Fruit fly (Drosophila melanogaster) whole organism, embryonic: ENCODE results near the gene Rab35.
A peak's percentile ranks its signal among the peaks of the same experiment; 100 is the strongest.

Experiments used
- Abd-B ChIP-seq: fragments of 200-800 bp; sonication (Bioruptor generic); optimal IDR thresholded peaks from 2 replicates; lab custom pipeline; 2018; ENCODE audit warnings: missing biosample characterization, mild to moderate bottlenecking, missing genetic modification characterization, moderate library complexity
- Awh ChIP-seq: fragments of 200-800 bp; sonication (Bioruptor generic); IDR thresholded peaks from 2 replicates; pipeline ENCODE4, ENCODE4 v1.3.6; 2022; ENCODE audit warnings: missing biosample characterization, missing genetic modification characterization
- CG10147 ChIP-seq: fragments of 200-800 bp; sonication (Bioruptor generic); optimal IDR thresholded peaks from 2 replicates; lab custom pipeline; 2019; ENCODE audit warnings: missing biosample characterization, mild to moderate bottlenecking, missing genetic modification characterization, moderate library complexity
- CG1024 ChIP-seq: fragments of 200-800 bp; sonication (Bioruptor generic); IDR thresholded peaks from 2 replicates; pipeline ENCODE4 v1.3.6; 2022; ENCODE audit warnings: missing biosample characterization, missing genetic modification characterization
- CG10267 ChIP-seq: fragments of 200-800 bp; sonication (Bioruptor generic); optimal IDR thresholded peaks from 2 replicates; lab custom pipeline; 2018; ENCODE audit warnings: missing biosample characterization, mild to moderate bottlenecking, missing genetic modification characterization, moderate library complexity
- CG10321 ChIP-seq: fragments of 200-800 bp; sonication (Bioruptor generic); IDR thresholded peaks from 2 replicates; pipeline ENCODE4 v1.3.6; 2022; ENCODE audit warnings: missing biosample characterization, missing genetic modification characterization
- CG11093 ChIP-seq: fragments of 200-800 bp; sonication (Bioruptor generic); IDR thresholded peaks from 3 replicates; pipeline ENCODE4 v1.3.6; 2022; ENCODE audit warnings: missing biosample characterization, missing genetic modification characterization
- CG11723 ChIP-seq: fragments of 200-800 bp; sonication (Bioruptor generic); optimal IDR thresholded peaks from 2 replicates; lab custom pipeline; 2017; ENCODE audit warnings: missing biosample characterization, mild to moderate bottlenecking, missing genetic modification characterization
- CG12299 ChIP-seq: fragments of 200-800 bp; sonication (Bioruptor generic); optimal IDR thresholded peaks from 2 replicates; lab custom pipeline; 2018; ENCODE audit warnings: missing biosample characterization, mild to moderate bottlenecking, missing genetic modification characterization
- CG13296 ChIP-seq: fragments of 200-800 bp; sonication (Bioruptor generic); optimal IDR thresholded peaks from 3 replicates; lab custom pipeline; 2018; ENCODE audit warnings: missing biosample characterization, mild to moderate bottlenecking, missing genetic modification characterization
- CG14050 ChIP-seq: fragments of 200-800 bp; sonication (Bioruptor generic); IDR thresholded peaks from 3 replicates; pipeline ENCODE4 v1.3.6; 2022; ENCODE audit warnings: missing biosample characterization, missing genetic modification characterization
- CG14667 ChIP-seq: fragments of 200-800 bp; sonication (Bioruptor generic); IDR thresholded peaks from 2 replicates; pipeline ENCODE4 v1.3.6; 2022; ENCODE audit warnings: missing biosample characterization, missing genetic modification characterization
- CG1529 ChIP-seq: fragments of 200-800 bp; sonication (Bioruptor generic); optimal IDR thresholded peaks from 3 replicates; lab custom pipeline; 2018; ENCODE audit warnings: missing biosample characterization, missing genetic modification characterization
- CG16863 ChIP-seq: fragments of 200-800 bp; sonication (Bioruptor generic); optimal IDR thresholded peaks from 3 replicates; lab custom pipeline; 2016; ENCODE audit warnings: missing biosample characterization, missing genetic modification characterization
- CG17186 ChIP-seq: fragments of 200-800 bp; sonication (Bioruptor generic); optimal IDR thresholded peaks from 3 replicates; lab custom pipeline; 2017; ENCODE audit warnings: missing biosample characterization, missing genetic modification reagents, missing genetic modification characterization
- CG17829 ChIP-seq: fragments of 200-800 bp; optimal IDR thresholded peaks from 2 replicates; lab custom pipeline; 2019; ENCODE audit warnings: missing biosample characterization, mild to moderate bottlenecking, missing genetic modification characterization, moderate library complexity
- CG18262 ChIP-seq: fragments of 200-800 bp; optimal IDR thresholded peaks from 3 replicates; lab custom pipeline; 2019; ENCODE audit warnings: missing biosample characterization, mild to moderate bottlenecking, missing genetic modification characterization, moderate library complexity
- CG2120 ChIP-seq: fragments of 200-800 bp; sonication (Bioruptor generic); optimal IDR thresholded peaks from 3 replicates; lab custom pipeline; 2016; ENCODE audit warnings: missing biosample characterization, missing genetic modification characterization
- CG2129 ChIP-seq: fragments of 200-800 bp; sonication (Bioruptor generic); IDR thresholded peaks from 2 replicates; pipeline ENCODE4 v1.3.6; 2022; ENCODE audit warnings: missing biosample characterization, missing genetic modification characterization; ENCODE audit not compliant: partially characterized antibody
- CG30431 ChIP-seq: fragments of 200-800 bp; sonication (Bioruptor generic); optimal IDR thresholded peaks from 2 replicates; lab custom pipeline; 2017; ENCODE audit warnings: missing biosample characterization, missing genetic modification characterization
- CG31365 ChIP-seq: fragments of 200-800 bp; sonication (Bioruptor generic); optimal IDR thresholded peaks from 2 replicates; lab custom pipeline; 2018; ENCODE audit warnings: missing biosample characterization, mild to moderate bottlenecking, missing genetic modification characterization
- CG31388 ChIP-seq: fragments of 200-800 bp; sonication (Bioruptor generic); optimal IDR thresholded peaks from 2 replicates; lab custom pipeline; 2016; ENCODE audit warnings: missing biosample characterization, missing genetic modification characterization
- CG32772 ChIP-seq: fragments of 200-800 bp; sonication (Bioruptor generic); IDR thresholded peaks from 2 replicates; pipeline ENCODE4 v1.3.6; 2022; ENCODE audit warnings: missing biosample characterization, missing genetic modification characterization
- CG4854 ChIP-seq: fragments of 200-800 bp; sonication (Bioruptor generic); optimal IDR thresholded peaks from 2 replicates; lab custom pipeline; 2016; ENCODE audit warnings: missing biosample characterization, missing genetic modification characterization, inconsistent platforms
- CG6791 ChIP-seq: fragments of 200-800 bp; sonication (Bioruptor generic); IDR thresholded peaks from 3 replicates; pipeline ENCODE4 v1.3.6; 2022; ENCODE audit warnings: missing biosample characterization, missing genetic modification characterization; ENCODE audit not compliant: partially characterized antibody
- CG8478 ChIP-seq: fragments of >200 bp; optimal IDR thresholded peaks from 2 replicates; lab custom pipeline; 2018
- D19B ChIP-seq: fragments of 200-800 bp; sonication (Bioruptor generic); optimal IDR thresholded peaks from 2 replicates; lab custom pipeline; 2017; ENCODE audit warnings: missing biosample characterization, mild to moderate bottlenecking, missing genetic modification characterization
- Dll ChIP-seq: fragments of 200-800 bp; sonication (Bioruptor generic); IDR thresholded peaks from 4 replicates; pipeline ENCODE4 v1.3.6; 2022; ENCODE audit warnings: missing biosample characterization, missing genetic modification characterization; ENCODE audit not compliant: partially characterized antibody
- Fer2 ChIP-seq: fragments of 200-800 bp; sonication (Bioruptor generic); optimal IDR thresholded peaks from 2 replicates; lab custom pipeline; 2018; ENCODE audit warnings: missing biosample characterization, mild to moderate bottlenecking, missing genetic modification characterization, moderate library complexity
- HmgZ ChIP-seq: fragments of 200-800 bp; sonication (Bioruptor generic); optimal IDR thresholded peaks from 2 replicates; lab custom pipeline; 2018; ENCODE audit warnings: missing biosample characterization, mild to moderate bottlenecking, missing genetic modification characterization
- Hmr ChIP-seq: fragments of 200-800 bp; sonication (Bioruptor generic); optimal IDR thresholded peaks from 3 replicates; lab custom pipeline; 2017; ENCODE audit warnings: mild to moderate bottlenecking, missing biosample characterization, missing genetic modification reagents, missing genetic modification characterization
- NC2β ChIP-seq: fragments of 200-800 bp; sonication (Bioruptor generic); optimal IDR thresholded peaks from 2 replicates; lab custom pipeline; 2016; ENCODE audit warnings: missing biosample characterization, missing genetic modification characterization
- Ravus ChIP-seq: fragments of 200-800 bp; sonication (Bioruptor generic); IDR thresholded peaks from 2 replicates; pipeline ENCODE4 v1.3.6; 2022; ENCODE audit warnings: missing biosample characterization, missing genetic modification characterization
- Sin3A ChIP-seq: fragments of >200 bp; optimal IDR thresholded peaks from 2 replicates; lab custom pipeline; 2018
- bcd ChIP-seq: fragments of 200-800 bp; sonication (Bioruptor generic); optimal IDR thresholded peaks from 2 replicates; lab custom pipeline; 2017; ENCODE audit warnings: missing biosample characterization, mild to moderate bottlenecking, missing genetic modification characterization
- chn ChIP-seq: fragments of 200-800 bp; sonication (Bioruptor generic); optimal IDR thresholded peaks from 2 replicates; lab custom pipeline; 2016; ENCODE audit warnings: missing biosample characterization, missing genetic modification characterization
- dm ChIP-seq: fragments of 200-800 bp; sonication (Bioruptor generic); optimal IDR thresholded peaks from 3 replicates; lab custom pipeline; 2016; ENCODE audit warnings: missing biosample characterization, missing genetic modification characterization
- esg ChIP-seq: fragments of 200-800 bp; sonication (Bioruptor generic); conservative IDR thresholded peaks from 2 replicates; pipeline ENCODE4 v1.3.6; 2022; ENCODE audit warnings: missing biosample characterization, missing genetic modification characterization
- ftz-f1 ChIP-seq: fragments of 200-800 bp; sonication (Bioruptor generic); optimal IDR thresholded peaks from 2 replicates; lab custom pipeline; 2016; ENCODE audit warnings: missing biosample characterization, missing genetic modification characterization
- gfzf ChIP-seq: fragments of 200-800 bp; sonication (Bioruptor generic); optimal IDR thresholded peaks from 2 replicates; lab custom pipeline; 2016; ENCODE audit warnings: missing biosample characterization, mild to moderate bottlenecking, missing genetic modification characterization, moderate library complexity
- h ChIP-seq: fragments of >200 bp; optimal IDR thresholded peaks from 2 replicates; lab custom pipeline; 2017
- kah ChIP-seq: fragments of 200-800 bp; sonication (Bioruptor generic); optimal IDR thresholded peaks from 2 replicates; lab custom pipeline; 2018; ENCODE audit warnings: missing biosample characterization, mild to moderate bottlenecking, missing genetic modification characterization
- nerfin-2 ChIP-seq: fragments of 200-800 bp; sonication (Bioruptor generic); IDR thresholded peaks from 2 replicates; pipeline ENCODE4 v1.3.6; 2022; ENCODE audit warnings: missing biosample characterization, missing genetic modification characterization; ENCODE audit not compliant: partially characterized antibody
- nmo ChIP-seq: fragments of 200-800 bp; sonication (Bioruptor generic); optimal IDR thresholded peaks from 2 replicates; lab custom pipeline; 2018; ENCODE audit warnings: missing biosample characterization, mild to moderate bottlenecking, missing genetic modification characterization, moderate library complexity
- phol ChIP-seq: fragments of 200-800 bp; sonication (Bioruptor generic); optimal IDR thresholded peaks from 3 replicates; lab custom pipeline; 2018; ENCODE audit warnings: missing biosample characterization, mild to moderate bottlenecking, missing genetic modification characterization, moderate library complexity
- salm ChIP-seq: fragments of 200-800 bp; sonication (Bioruptor generic); optimal IDR thresholded peaks from 2 replicates; lab custom pipeline; 2018; ENCODE audit warnings: missing biosample characterization, mild to moderate bottlenecking, missing genetic modification characterization
- sens ChIP-seq: fragments of 200-800 bp; sonication (Bioruptor generic); peaks from one replicate; lab custom pipeline; 2016; ENCODE audit warnings: missing biosample characterization, missing genetic modification characterization
- sim ChIP-seq: fragments of 200-800 bp; sonication (Bioruptor generic); IDR thresholded peaks from 2 replicates; pipeline ENCODE4 v1.3.6; 2022; ENCODE audit warnings: missing biosample characterization, missing genetic modification characterization
- tna ChIP-seq: fragments of 200-800 bp; sonication (Bioruptor generic); IDR thresholded peaks from 2 replicates; pipeline ENCODE4 v1.3.6; 2022; ENCODE audit warnings: missing biosample characterization, missing genetic modification characterization; ENCODE audit not compliant: partially characterized antibody
- unc-4 ChIP-seq: fragments of 200-800 bp; sonication (Bioruptor generic); IDR thresholded peaks from 2 replicates; pipeline ENCODE4 v1.3.6; 2022; ENCODE audit warnings: missing biosample characterization, missing genetic modification characterization; ENCODE audit not compliant: partially characterized antibody
- vnd ChIP-seq: fragments of 200-800 bp; sonication (Bioruptor generic); IDR thresholded peaks from 3 replicates; pipeline ENCODE4 v1.3.6; 2022; ENCODE audit warnings: missing biosample characterization, missing genetic modification characterization; ENCODE audit not compliant: partially characterized antibody

The Rab35 gene

dm6 chrX:20165773-20166412 is 6.2 kb upstream of the Rab35 start, which contains the start of gene Phf7 (continued):
- TF ChIP-seq CG14050 (GFP tag; lab: Robert Waterston, UW), result no peak
- TF ChIP-seq kah, result no peak
- TF ChIP-seq CG17829, result peak; percentile 14
- TF ChIP-seq CG2120 (GFP tag; lab: Kevin White, UChicago), result peak; percentile 8
- TF ChIP-seq D19B (GFP tag; lab: Kevin White, UChicago), result no peak
- no peak for TF ChIP-seq NC2β (GFP tag; lab: Kevin White, UChicago)
- peak; percentile 29 for TF ChIP-seq CG10267
- TF ChIP-seq CG30431 (GFP tag; lab: Kevin White, UChicago), result no peak
- no peak for TF ChIP-seq Ravus (GFP tag; lab: Robert Waterston, UW)
- peak; percentile 64; the same call in 1 of the 2 replicates for TF ChIP-seq CG1024 (GFP tag; lab: Robert Waterston, UW)
- peak; percentile 65 for TF ChIP-seq Sin3A
- peak; percentile 53 for TF ChIP-seq sens (GFP tag; lab: Kevin White, UChicago)
- TF ChIP-seq CG18262 (tag; lab: Kevin White, UChicago), result no peak
- TF ChIP-seq CG17186 (GFP tag; lab: Kevin White, UChicago), result peak; percentile 48
- TF ChIP-seq Fer2 (tag; lab: Kevin White, UChicago), result no peak
- TF ChIP-seq CG13296, result no peak
- peak; percentile 36 for TF ChIP-seq gfzf (GFP tag; lab: Kevin White, UChicago)
- TF ChIP-seq nerfin-2 (GFP tag; lab: Robert Waterston, UW), result peak; percentile 39; the same call in 1 of the 2 replicates
- TF ChIP-seq chn (GFP tag; lab: Kevin White, UChicago), result no peak
- peak; percentile 48; the same call in 1 of the 2 replicates for TF ChIP-seq tna (GFP tag; lab: Robert Waterston, UW)
- TF ChIP-seq Hmr, result no peak
- TF ChIP-seq CG32772, result no peak
- TF ChIP-seq CG4854 (GFP tag; lab: Kevin White, UChicago), result no peak
- peak; percentile 85 for TF ChIP-seq Abd-B (GFP tag; lab: Kevin White, UChicago)
- peak; percentile 72 for TF ChIP-seq unc-4
- TF ChIP-seq CG11093 (GFP tag; lab: Robert Waterston, UW), result no peak
- no peak for TF ChIP-seq CG1529 (GFP tag; lab: Kevin White, UChicago)
- TF ChIP-seq Awh, result no peak
- no peak for TF ChIP-seq CG31388 (GFP tag; lab: Kevin White, UChicago)
- TF ChIP-seq nmo (GFP tag; lab: Kevin White, UChicago), result peak; percentile 34
- TF ChIP-seq CG8478 (lab: Kevin White, UChicago), result no peak
- TF ChIP-seq dm, result peak; percentile 20
- TF ChIP-seq CG14667 (GFP tag; lab: Robert Waterston, UW), result peak; percentile 42; the same call in 1 of the 2 replicates
- no peak for TF ChIP-seq CG16863
- no peak for TF ChIP-seq CG31365 (tag; lab: Kevin White, UChicago)
- no peak for TF ChIP-seq CG10321
- TF ChIP-seq esg (GFP tag; lab: Robert Waterston, UW), result no peak
- TF ChIP-seq CG2129 (GFP tag; lab: Robert Waterston, UW), result 0 out of 2 replicates have a peak, but pooled peaks have one; percentile 19
- TF ChIP-seq h, result no peak
- TF ChIP-seq vnd (GFP tag; lab: Robert Waterston, UW), result peak; percentile 77
- TF ChIP-seq salm (tag; lab: Kevin White, UChicago), result no peak
- TF ChIP-seq CG11723 (GFP tag; lab: Kevin White, UChicago), result no peak
- peak; percentile 1 for TF ChIP-seq HmgZ (tag; lab: Kevin White, UChicago)
- TF ChIP-seq CG10147 (GFP tag; lab: Kevin White, UChicago), result no peak
- no peak for TF ChIP-seq ftz-f1
- peak; percentile 82 for TF ChIP-seq CG6791 (GFP tag; lab: Robert Waterston, UW)
- TF ChIP-seq bcd (GFP tag; lab: Kevin White, UChicago), result no peak
- TF ChIP-seq Dll (GFP tag; lab: Robert Waterston, UW), result peak; percentile 66; the same call in 3 of the 4 replicates
- no peak for TF ChIP-seq CG12299
- no peak for TF ChIP-seq sim (GFP tag; lab: Robert Waterston, UW)
- peak; percentile 42 for TF ChIP-seq phol (tag; lab: Kevin White, UChicago)
